Worm (Caenorhabditis elegans): ENCODE measurements around the gene spe-26.

Gene spe-26

DNA sequence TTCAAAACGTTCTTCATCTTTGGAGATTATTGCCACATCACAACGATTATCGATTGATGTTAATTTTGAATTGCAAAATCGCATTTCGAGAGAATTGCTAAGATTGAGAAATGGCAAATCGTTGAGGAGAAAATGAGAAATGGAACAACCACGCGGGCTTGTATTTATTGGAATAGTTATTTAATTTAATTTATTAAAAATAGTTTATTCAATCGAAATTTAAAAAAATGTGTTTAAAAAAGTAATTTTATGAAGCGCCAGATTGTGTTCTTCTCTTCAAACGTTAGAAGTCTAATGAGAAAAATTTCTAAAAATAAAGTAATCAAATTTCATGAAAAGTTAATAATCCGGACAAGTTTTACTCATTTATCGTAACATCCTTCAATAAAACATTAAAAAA is at the start of gene spe-26:
TSS of gene spe-26 (minus strand) at position 101 of the 400 bp plus-strand sequence.
- TF ChIP-seq odd-2 (tag; optimal IDR thresholded peaks at IDR 0.05), result no peak
- TF ChIP-seq ahr-1 (tag; optimal IDR thresholded peaks at IDR 0.05), result no peak
- no peak for TF ChIP-seq ceh-22 (tag; optimal IDR thresholded peaks at IDR 0.05)
- no peak for TF ChIP-seq unc-42 (tag; optimal IDR thresholded peaks at IDR 0.05)

DNA sequence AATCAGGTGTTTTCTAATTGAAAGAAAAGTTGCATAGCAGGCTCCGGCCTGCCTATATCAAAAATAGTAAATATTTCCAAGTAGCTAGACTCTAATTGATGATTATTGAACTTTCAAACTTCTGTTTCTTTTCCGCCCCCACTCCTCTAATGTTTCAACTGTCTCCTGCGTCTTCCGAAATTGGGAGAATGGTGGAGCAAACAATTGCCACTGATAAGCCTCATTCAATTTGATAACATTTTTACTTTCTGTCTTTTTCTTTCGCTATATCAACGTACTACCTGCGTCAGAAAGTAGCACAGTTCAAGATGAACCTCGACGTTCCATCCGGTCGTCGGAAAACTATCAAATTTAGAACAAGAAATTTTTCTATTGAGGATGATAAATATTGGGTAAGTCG is 47.2 kb upstream of the spe-26 start, which contains the start of gene F13B12.3:
TSS of gene F13B12.3 (plus strand) at position 223 of the 400 bp plus-strand sequence.
- TF ChIP-seq elt-2 (tag; optimal IDR thresholded peaks at IDR 0.05), result peak; percentile 38
- TF ChIP-seq eyg-1 (tag; optimal IDR thresholded peaks at IDR 0.05), result no peak
- TF ChIP-seq ttx-3 (tag; optimal IDR thresholded peaks at IDR 0.05), result no peak

DNA sequence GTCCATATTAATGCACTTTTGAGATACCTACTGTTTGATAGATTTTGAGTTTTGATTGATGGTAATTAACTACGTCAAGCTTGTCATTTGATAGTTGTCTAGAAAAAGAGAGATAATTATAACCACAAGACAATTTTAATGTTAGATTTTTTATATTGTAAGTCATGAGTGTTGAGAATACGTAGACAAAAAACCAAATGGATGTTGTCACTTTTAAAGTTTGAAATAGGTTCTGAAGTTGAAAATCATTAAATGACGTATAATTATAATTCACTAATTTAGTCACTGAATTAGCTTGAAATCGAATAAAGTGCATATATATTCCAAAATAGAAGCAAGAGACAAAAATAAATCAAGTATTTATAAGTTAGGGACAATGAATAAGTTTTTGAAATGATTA is 45.4 kb upstream of the spe-26 start:
- TF ChIP-seq tbx-7 (tag; optimal IDR thresholded peaks at IDR 0.05) (no peak), Y22D7AL.16 (tag; optimal IDR thresholded peaks at IDR 0.05) (no peak)

DNA sequence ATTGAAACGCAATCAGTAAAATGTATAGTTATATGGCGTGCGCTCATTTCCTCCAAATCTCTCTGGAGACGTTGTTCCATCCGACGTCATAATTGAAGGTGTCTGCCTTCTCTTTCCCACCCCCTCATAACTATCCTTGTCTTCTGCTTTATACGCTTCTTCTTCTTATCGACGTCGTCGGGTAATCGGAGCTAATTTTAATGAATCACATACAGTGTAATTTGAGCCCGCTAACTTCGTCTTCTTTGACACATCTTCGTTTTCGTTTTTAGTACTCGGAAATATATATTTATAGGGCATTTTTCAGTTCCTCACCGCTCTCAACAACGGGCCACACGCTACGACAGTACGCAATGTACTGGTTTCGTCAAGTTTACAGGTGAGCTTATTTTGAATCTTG is 44.7 kb upstream of the spe-26 start, which contains the start of gene ins-1:
TSS of gene ins-1 (plus strand) at position 301 of the 400 bp plus-strand sequence.
- TF ChIP-seq odd-2 (tag; optimal IDR thresholded peaks at IDR 0.05) (no peak), sox-2 (GFP tag; IDR thresholded peaks at IDR 0.05) (no peak), C38D4.7 (GFP tag; optimal IDR thresholded peaks at IDR 0.05) (no peak)

ce11 chrIV:10430507-10430906 is 38.8 kb upstream of the spe-26 start:
- no peak for TF ChIP-seq ahr-1 (tag; optimal IDR thresholded peaks at IDR 0.05)
- no peak for TF ChIP-seq pha-4 (tag; optimal IDR thresholded peaks at IDR 0.05)
- TF ChIP-seq sox-4 (tag; optimal IDR thresholded peaks at IDR 0.05), result no peak
- no peak for TF ChIP-seq C38D4.7 (GFP tag; optimal IDR thresholded peaks at IDR 0.05)
- TF ChIP-seq mec-3 (tag; optimal IDR thresholded peaks at IDR 0.05; ENCODE audit: borderline replicate concordance), result no peak
- no peak for TF ChIP-seq fax-1 (tag; optimal IDR thresholded peaks at IDR 0.05)
- no peak for TF ChIP-seq nfya-1 (tag; optimal IDR thresholded peaks at IDR 0.05)
- no peak for TF ChIP-seq ceh-48 (tag; optimal IDR thresholded peaks at IDR 0.05)
- no peak for TF ChIP-seq ceh-30 (tag; optimal IDR thresholded peaks at IDR 0.05)
- no peak for TF ChIP-seq fkh-6 (tag; optimal IDR thresholded peaks at IDR 0.05)
- no peak for TF ChIP-seq pqm-1 (tag; optimal IDR thresholded peaks at IDR 0.05)

DNA sequence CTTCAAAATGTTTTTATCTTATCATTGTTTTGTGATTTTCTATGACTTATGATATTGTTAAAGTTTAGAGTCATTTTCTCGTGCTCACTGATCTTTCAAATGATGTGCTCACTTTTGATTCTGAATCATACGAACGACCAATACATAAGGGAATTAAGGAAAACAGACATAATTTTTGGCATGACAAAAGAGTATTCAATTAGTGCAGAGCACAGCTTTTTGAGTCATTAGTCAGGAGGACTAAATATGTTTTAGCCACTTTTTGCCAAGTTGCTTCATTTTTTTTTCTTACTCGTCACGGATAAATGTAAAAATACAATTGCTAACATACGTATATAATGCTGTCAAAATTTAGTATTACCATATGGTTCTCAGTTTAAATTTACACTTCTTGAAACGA is 37.4 kb upstream of the spe-26 start, which contains the start of gene F13B12.2:
TSS of gene F13B12.2 (minus strand) at position 2 of the 400 bp plus-strand sequence.
- no peak for TF ChIP-seq lim-6 (tag; optimal IDR thresholded peaks at IDR 0.05)
- no peak for TF ChIP-seq ets-4 (tag; optimal IDR thresholded peaks at IDR 0.05)
- TF ChIP-seq unc-42 (tag; optimal IDR thresholded peaks at IDR 0.05), result no peak
- no peak for TF ChIP-seq ceh-45 (GFP tag; IDR thresholded peaks at IDR 0.05)
- no peak for TF ChIP-seq che-1 (tag; optimal IDR thresholded peaks at IDR 0.05)
- no peak for TF ChIP-seq rnt-1 (tag; optimal IDR thresholded peaks at IDR 0.05)
- TF ChIP-seq elt-2 (tag; optimal IDR thresholded peaks at IDR 0.05), result no peak
- no peak for TF ChIP-seq npax-4 (tag; optimal IDR thresholded peaks at IDR 0.05)
- TF ChIP-seq Y22D7AL.16 (tag; optimal IDR thresholded peaks at IDR 0.05), result no peak
- TF ChIP-seq lin-11 (tag; optimal IDR thresholded peaks at IDR 0.05), result no peak

DNA sequence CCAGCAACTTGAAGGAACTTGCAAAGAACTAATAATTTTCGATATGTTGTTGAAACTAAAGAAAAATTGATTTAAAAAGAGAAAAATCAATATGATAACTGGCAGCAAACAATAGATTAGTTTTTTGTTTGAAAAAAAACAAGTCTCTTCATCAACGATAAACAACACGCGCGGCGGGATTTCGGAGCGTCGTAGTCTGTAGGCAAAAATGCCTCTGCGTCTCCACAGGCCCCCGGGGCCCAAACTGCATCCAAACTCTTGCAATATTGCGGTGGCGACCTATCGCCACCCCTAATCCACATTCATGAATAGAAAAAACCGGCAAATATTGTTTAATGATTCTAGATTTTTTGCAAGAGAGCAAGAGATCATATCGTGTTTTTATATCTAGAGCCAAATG is 33.4 kb upstream of the spe-26 start:
- TF ChIP-seq nfya-1 (tag; optimal IDR thresholded peaks at IDR 0.05) (peak; percentile 51), rnt-1 (tag; optimal IDR thresholded peaks at IDR 0.05) (no peak), elt-2 (tag; optimal IDR thresholded peaks at IDR 0.05) (peak; percentile 55)

DNA sequence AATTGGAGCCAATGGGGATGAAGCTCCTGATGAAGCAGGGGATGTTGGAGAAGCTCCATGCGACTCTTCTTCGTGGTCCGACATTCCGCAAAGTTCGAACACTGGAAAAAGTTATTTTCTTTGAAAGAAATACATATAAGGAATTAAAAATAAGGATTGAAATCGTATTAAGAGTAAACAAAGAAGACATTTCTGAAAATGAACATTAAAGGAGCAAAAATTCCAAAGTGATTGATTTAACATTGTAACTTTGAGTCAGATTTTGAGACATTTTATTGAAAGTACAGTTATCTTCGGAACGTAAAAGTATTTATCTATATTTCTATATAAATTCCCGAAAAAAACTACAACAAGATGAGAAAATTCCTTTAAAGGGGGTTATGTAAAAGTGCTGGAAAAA is 32.8 kb upstream of the spe-26 start, which contains the start of gene F13B12.1:
TSS of gene F13B12.1 (minus strand) at position 101 of the 400 bp plus-strand sequence.
- TF ChIP-seq ceh-22 (tag; optimal IDR thresholded peaks at IDR 0.05) (no peak), T23F11.4 (GFP tag; optimal IDR thresholded peaks at IDR 0.05) (no peak), pros-1 (tag; optimal IDR thresholded peaks at IDR 0.05) (no peak), ttx-3 (tag; optimal IDR thresholded peaks at IDR 0.05) (no peak), ceh-6 (GFP tag; optimal IDR thresholded peaks at IDR 0.05) (no peak), madf-2 (tag; optimal IDR thresholded peaks at IDR 0.05) (no peak), sox-4 (tag; optimal IDR thresholded peaks at IDR 0.05) (no peak), pqm-1 (tag; optimal IDR thresholded peaks at IDR 0.05) (no peak), K09A11.1 (tag; optimal IDR thresholded peaks at IDR 0.05; ENCODE audit: insufficient read depth) (no peak), rnt-1 (tag; optimal IDR thresholded peaks at IDR 0.05) (no peak)

Data from whole organism, late embryonic.